Fruit fly (Drosophila melanogaster): Measurements from ENCODE around the gene csw.

csw gene

dm6 chrX:2123013-2123964 lies 29.3 kb downstream of the csw start, which contains the start of gene ph-d (continued):
- TF ChIP-seq cwo (GFP tag; optimal IDR thresholded peaks at IDR 0.05), result peak; percentile 5
- TF ChIP-seq bowl (GFP tag; IDR thresholded peaks at IDR 0.05), result no peak
- TF ChIP-seq Max (GFP tag; optimal IDR thresholded peaks at IDR 0.05), result peak; percentile 26
- TF ChIP-seq Meics (GFP tag; optimal IDR thresholded peaks at IDR 0.05), result peak; percentile 62
- TF ChIP-seq CG10274 (GFP tag; optimal IDR thresholded peaks at IDR 0.05), result peak; percentile 24
- peak; percentile 3 for TF ChIP-seq CG13123 (GFP tag; optimal IDR thresholded peaks at IDR 0.05)
- TF ChIP-seq ap (GFP tag; IDR thresholded peaks at IDR 0.05), result no peak
- TF ChIP-seq Mes4 (GFP tag; optimal IDR thresholded peaks at IDR 0.05), result peak; percentile 41
- no peak for TF ChIP-seq CG9215 (GFP tag; IDR thresholded peaks at IDR 0.05)
- TF ChIP-seq CG18599 (GFP tag; optimal IDR thresholded peaks at IDR 0.05), result peak; percentile 58
- no peak for TF ChIP-seq CG6683 (GFP tag; optimal IDR thresholded peaks at IDR 0.05)
- TF ChIP-seq Mad (GFP tag; optimal IDR thresholded peaks at IDR 0.05), result no peak
- TF ChIP-seq maf-S (GFP tag; optimal IDR thresholded peaks at IDR 0.05), result no peak
- no peak for TF ChIP-seq tll (GFP tag; optimal IDR thresholded peaks at IDR 0.05)
- peak; percentile 30; the same call in 1 of the 2 replicates for TF ChIP-seq wor (GFP tag; IDR thresholded peaks at IDR 0.05)
- TF ChIP-seq YL-1 (GFP tag; optimal IDR thresholded peaks at IDR 0.05), result peak; percentile 27
- peak; percentile 44 for TF ChIP-seq HmgZ (tag; optimal IDR thresholded peaks at IDR 0.05)
- peak; percentile 30 for TF ChIP-seq tio (GFP tag; optimal IDR thresholded peaks at IDR 0.05)
- TF ChIP-seq bcd (GFP tag; optimal IDR thresholded peaks at IDR 0.05), result peak; percentile 19
- peak; percentile 31 for TF ChIP-seq NfI (GFP tag; optimal IDR thresholded peaks at IDR 0.05)
- peak; percentile 7 for TF ChIP-seq MESR4 (GFP tag; optimal IDR thresholded peaks at IDR 0.05)
- TF ChIP-seq CrebB (tag; optimal IDR thresholded peaks at IDR 0.05), result no peak
- TF ChIP-seq tgo (GFP tag; IDR thresholded peaks at IDR 0.05), result no peak
- peak; percentile 48 for TF ChIP-seq CHES-1-like (GFP tag; optimal IDR thresholded peaks at IDR 0.05)
- no peak for TF ChIP-seq Poxn (GFP tag; IDR thresholded peaks at IDR 0.05)
- TF ChIP-seq CG18011 (GFP tag; optimal IDR thresholded peaks at IDR 0.05), result no peak
- TF ChIP-seq ewg (GFP tag; optimal IDR thresholded peaks at IDR 0.05), result peak; percentile 86
- TF ChIP-seq CG8388 (GFP tag; optimal IDR thresholded peaks at IDR 0.05), result no peak
- TF ChIP-seq HLH54F (GFP tag; optimal IDR thresholded peaks at IDR 0.05), result no peak
- peak; percentile 17 for TF ChIP-seq CG15011 (GFP tag; optimal IDR thresholded peaks at IDR 0.05)
- TF ChIP-seq CG9932 (GFP tag; IDR thresholded peaks at IDR 0.05), result peak; percentile 41; the same call in 1 of the 2 replicates
- 0 out of 2 replicates have a peak, but pooled peaks have one; percentile 8 for TF ChIP-seq stc (GFP tag; IDR thresholded peaks at IDR 0.05)
- TF ChIP-seq CG32767 (GFP tag; IDR thresholded peaks at IDR 0.05), result peak; percentile 99
- TF ChIP-seq HLH3B (GFP tag; IDR thresholded peaks at IDR 0.05), result peak; percentile 42; the same call in 1 of the 2 replicates
- TF ChIP-seq Oli (tag; optimal IDR thresholded peaks at IDR 0.05), result peak; percentile 60
- TF ChIP-seq br (optimal IDR thresholded peaks at IDR 0.05), result no peak
- peak; percentile 26 for TF ChIP-seq ttk (GFP tag; IDR thresholded peaks at IDR 0.05)
- TF ChIP-seq pnt (GFP tag; optimal IDR thresholded peaks at IDR 0.05), result no peak
- peak; percentile 43 to 53 for TF ChIP-seq Hr51 (GFP tag; optimal IDR thresholded peaks at IDR 0.05)
- peak; percentile 42; the same call in 1 of the 2 replicates for TF ChIP-seq E2f1 (GFP tag; IDR thresholded peaks at IDR 0.05)
- peak; percentile 7 for TF ChIP-seq bab2 (GFP tag; optimal IDR thresholded peaks at IDR 0.05)
- no peak for TF ChIP-seq CG12219 (GFP tag; optimal IDR thresholded peaks at IDR 0.05)
- peak; percentile 7 for TF ChIP-seq Dip3 (GFP tag; optimal IDR thresholded peaks at IDR 0.05)
- TF ChIP-seq luna (GFP tag; optimal IDR thresholded peaks at IDR 0.05), result no peak
- TF ChIP-seq fd102C (GFP tag; optimal IDR thresholded peaks at IDR 0.05), result no peak
- TF ChIP-seq Adf1 (GFP tag; IDR thresholded peaks at IDR 0.05), result peak; percentile 71
- TF ChIP-seq CG6654 (GFP tag; optimal IDR thresholded peaks at IDR 0.05), result no peak
- 0 out of 3 replicates have a peak, but pooled peaks have one; percentile 19 for TF ChIP-seq H15 (GFP tag; IDR thresholded peaks at IDR 0.05)

Data from whole organism, embryonic.